Fruit fly (Drosophila melanogaster) whole organism, embryonic: Measurements from ENCODE around the gene CG14212.

Experiments used
- Ada2b ChIP-seq: fragments of 200-800 bp; sonication (Bioruptor generic); IDR thresholded peaks from 2 replicates; pipeline ENCODE4 v1.3.6; 2022; ENCODE audit warnings: missing biosample characterization, missing genetic modification characterization
- BEAF-32 ChIP-seq: fragments of 200-800 bp; sonication (Bioruptor generic); optimal IDR thresholded peaks from 3 replicates; lab custom pipeline; 2017; ENCODE audit warnings: missing biosample characterization, missing genetic modification characterization, mild to moderate bottlenecking, moderate library complexity, missing genetic modification reagents
- CG10431 ChIP-seq: fragments of 200-800 bp; sonication (Bioruptor generic); optimal IDR thresholded peaks from 3 replicates; lab custom pipeline; 2018; ENCODE audit warnings: missing biosample characterization, mild to moderate bottlenecking, missing genetic modification characterization
- CG10543 ChIP-seq: fragments of 200-800 bp; sonication (Bioruptor generic); optimal IDR thresholded peaks from 3 replicates; lab custom pipeline; 2017; ENCODE audit warnings: missing biosample characterization, mild to moderate bottlenecking, missing genetic modification characterization, moderate library complexity
- CG11247 ChIP-seq: fragments of 200-800 bp; sonication (Bioruptor generic); IDR thresholded peaks from 2 replicates; pipeline ENCODE4 v1.3.6; 2022; ENCODE audit warnings: missing biosample characterization, missing genetic modification characterization
- CG12391 ChIP-seq: fragments of 200-800 bp; sonication (Bioruptor generic); optimal IDR thresholded peaks from 3 replicates; lab custom pipeline; 2018; ENCODE audit warnings: missing biosample characterization, mild to moderate bottlenecking, missing genetic modification characterization, moderate library complexity
- CG12769 ChIP-seq: fragments of 200-800 bp; sonication (Bioruptor generic); optimal IDR thresholded peaks from 2 replicates; lab custom pipeline; 2019; ENCODE audit warnings: missing biosample characterization, mild to moderate bottlenecking, missing genetic modification characterization, moderate library complexity
- CG14050 ChIP-seq: fragments of 200-800 bp; sonication (Bioruptor generic); IDR thresholded peaks from 3 replicates; pipeline ENCODE4 v1.3.6; 2022; ENCODE audit warnings: missing biosample characterization, missing genetic modification characterization
- CG14667 ChIP-seq: fragments of 200-800 bp; sonication (Bioruptor generic); IDR thresholded peaks from 2 replicates; pipeline ENCODE4 v1.3.6; 2022; ENCODE audit warnings: missing biosample characterization, missing genetic modification characterization
- CG1529 ChIP-seq: fragments of 200-800 bp; sonication (Bioruptor generic); optimal IDR thresholded peaks from 3 replicates; lab custom pipeline; 2018; ENCODE audit warnings: missing biosample characterization, missing genetic modification characterization
- CG1603 ChIP-seq: fragments of 200-800 bp; sonication (Bioruptor generic); optimal IDR thresholded peaks from 2 replicates; lab custom pipeline; 2019; ENCODE audit warnings: missing biosample characterization, mild to moderate bottlenecking, missing genetic modification characterization, moderate library complexity
- CG16779 ChIP-seq: fragments of 200-800 bp; sonication (Bioruptor generic); IDR thresholded peaks from 2 replicates; pipeline ENCODE4 v1.3.6; 2022; ENCODE audit warnings: missing biosample characterization, missing genetic modification characterization
- CG16863 ChIP-seq: fragments of 200-800 bp; sonication (Bioruptor generic); optimal IDR thresholded peaks from 3 replicates; lab custom pipeline; 2016; ENCODE audit warnings: missing biosample characterization, missing genetic modification characterization
- CG17802 ChIP-seq: fragments of 200-800 bp; sonication (Bioruptor generic); optimal IDR thresholded peaks from 2 replicates; lab custom pipeline; 2018; ENCODE audit warnings: missing biosample characterization, mild to moderate bottlenecking, missing genetic modification characterization, moderate library complexity
- CG18011 ChIP-seq: fragments of 200-800 bp; sonication (Bioruptor generic); optimal IDR thresholded peaks from 2 replicates; lab custom pipeline; 2017; ENCODE audit warnings: missing biosample characterization, missing genetic modification characterization, mild to moderate bottlenecking, moderate library complexity, missing genotype
- CG18599 ChIP-seq: fragments of 200-800 bp; sonication (Bioruptor generic); optimal IDR thresholded peaks from 3 replicates; lab custom pipeline; 2017; ENCODE audit warnings: missing biosample characterization, missing genetic modification characterization, mild to moderate bottlenecking, moderate library complexity, missing genetic modification reagents
- CG3065 ChIP-seq: fragments of 200-800 bp; sonication (Bioruptor generic); optimal IDR thresholded peaks from 2 replicates; lab custom pipeline; 2016; ENCODE audit warnings: missing biosample characterization, missing genetic modification characterization
- CG32772 ChIP-seq: fragments of 200-800 bp; sonication (Bioruptor generic); IDR thresholded peaks from 2 replicates; pipeline ENCODE4 v1.3.6; 2022; ENCODE audit warnings: missing biosample characterization, missing genetic modification characterization
- CG4328 ChIP-seq: fragments of 200-800 bp; sonication (Bioruptor generic); optimal IDR thresholded peaks from 3 replicates; lab custom pipeline; 2017; ENCODE audit warnings: missing biosample characterization, missing genetic modification reagents, missing genetic modification characterization
- CG4854 ChIP-seq: fragments of 200-800 bp; sonication (Bioruptor generic); optimal IDR thresholded peaks from 2 replicates; lab custom pipeline; 2016; ENCODE audit warnings: missing biosample characterization, missing genetic modification characterization, inconsistent platforms
- CG6654 ChIP-seq: fragments of 200-800 bp; sonication (Bioruptor generic); optimal IDR thresholded peaks from 2 replicates; lab custom pipeline; 2017; ENCODE audit warnings: missing biosample characterization, mild to moderate bottlenecking, missing genetic modification characterization
- CG8290 ChIP-seq, 3 experiments: fragments of 200-800 bp; sonication (Bioruptor generic); optimal IDR thresholded peaks; 2 replicates each; lab custom pipeline; 2016 to 2019; ENCODE audit warnings: missing biosample characterization in 3 of 3, missing genetic modification characterization in 3 of 3, mild to moderate bottlenecking in 2 of 3, moderate library complexity in 1 of 3
- CG9727 ChIP-seq: fragments of 200-800 bp; sonication (Bioruptor generic); optimal IDR thresholded peaks from 3 replicates; lab custom pipeline; 2017; ENCODE audit warnings: missing biosample characterization, mild to moderate bottlenecking, missing genetic modification characterization
- Dad ChIP-seq: fragments of 200-800 bp; sonication (Bioruptor generic); optimal IDR thresholded peaks from 3 replicates; lab custom pipeline; 2016; ENCODE audit warnings: missing biosample characterization, missing genetic modification characterization
- Doc2 ChIP-seq: fragments of 200-800 bp; sonication (Bioruptor generic); IDR thresholded peaks from 2 replicates; pipeline ENCODE4 v1.3.6; 2022; ENCODE audit warnings: missing biosample characterization, missing genetic modification characterization
- Eip74EF ChIP-seq, 2 experiments: fragments of 200-800 bp in 1 of 2; fragments of >200 bp in 1 of 2; sonication (Bioruptor generic) in 1 of 2; optimal IDR thresholded peaks; 2 replicates each; lab custom pipeline; 2017 to 2019; ENCODE audit warnings: missing biosample characterization in 2 of 2, missing genetic modification characterization in 2 of 2, mild to moderate bottlenecking in 1 of 2, moderate library complexity in 1 of 2
- Fer1 ChIP-seq: fragments of 200-800 bp; sonication (Bioruptor generic); optimal IDR thresholded peaks from 2 replicates; lab custom pipeline; 2017; ENCODE audit warnings: missing biosample characterization, mild to moderate bottlenecking, missing genetic modification characterization
- Fer3 ChIP-seq: fragments of 200-800 bp; sonication (Bioruptor generic); optimal IDR thresholded peaks from 2 replicates; lab custom pipeline; 2018; ENCODE audit warnings: missing biosample characterization, mild to moderate bottlenecking, missing genetic modification characterization, moderate library complexity
- Hmx ChIP-seq: fragments of 200-800 bp; sonication (Bioruptor generic); optimal IDR thresholded peaks from 2 replicates; lab custom pipeline; 2016; ENCODE audit warnings: missing biosample characterization, missing genetic modification characterization
- Hsf ChIP-seq: fragments of 200-800 bp; sonication (Bioruptor generic); optimal IDR thresholded peaks from 3 replicates; lab custom pipeline; 2016; ENCODE audit warnings: missing biosample characterization, missing genetic modification characterization
- NC2β ChIP-seq: fragments of 200-800 bp; sonication (Bioruptor generic); optimal IDR thresholded peaks from 2 replicates; lab custom pipeline; 2016; ENCODE audit warnings: missing biosample characterization, missing genetic modification characterization
- Optix ChIP-seq: fragments of 200-800 bp; sonication (Bioruptor generic); IDR thresholded peaks from 3 replicates; pipeline ENCODE4 v1.3.6; 2022; ENCODE audit warnings: missing biosample characterization, missing genetic modification characterization
- TFAM ChIP-seq: fragments of 200-800 bp; sonication (Bioruptor generic); optimal IDR thresholded peaks from 2 replicates; lab custom pipeline; 2017; ENCODE audit warnings: missing biosample characterization, missing genetic modification characterization, inconsistent platforms
- Usf ChIP-seq: fragments of 200-800 bp; sonication (Bioruptor generic); optimal IDR thresholded peaks from 2 replicates; lab custom pipeline; 2017; ENCODE audit warnings: missing genotype, missing biosample characterization, missing genetic modification characterization
- bab2 ChIP-seq: fragments of 200-800 bp; sonication (Bioruptor generic); optimal IDR thresholded peaks from 2 replicates; lab custom pipeline; 2016; ENCODE audit warnings: missing biosample characterization, missing genetic modification characterization
- corto ChIP-seq: fragments of 200-800 bp; sonication (Bioruptor generic); optimal IDR thresholded peaks from 2 replicates; lab custom pipeline; 2016; ENCODE audit warnings: missing biosample characterization, mild to moderate bottlenecking, missing genetic modification characterization, moderate library complexity
- danr ChIP-seq: fragments of 200-800 bp; sonication (Bioruptor generic); IDR thresholded peaks from 2 replicates; pipeline ENCODE4 v1.3.6; 2022; ENCODE audit warnings: missing biosample characterization, missing genetic modification characterization
- dm ChIP-seq: fragments of 200-800 bp; sonication (Bioruptor generic); optimal IDR thresholded peaks from 3 replicates; lab custom pipeline; 2016; ENCODE audit warnings: missing biosample characterization, missing genetic modification characterization
- exex ChIP-seq: fragments of 200-800 bp; sonication (Bioruptor generic); optimal IDR thresholded peaks from 4 replicates; lab custom pipeline; 2018; ENCODE audit warnings: missing biosample characterization, mild to moderate bottlenecking, missing genetic modification characterization, moderate library complexity
- gfzf ChIP-seq: fragments of 200-800 bp; sonication (Bioruptor generic); optimal IDR thresholded peaks from 2 replicates; lab custom pipeline; 2016; ENCODE audit warnings: missing biosample characterization, mild to moderate bottlenecking, missing genetic modification characterization, moderate library complexity
- onecut ChIP-seq: fragments of 200-800 bp; sonication (Bioruptor generic); IDR thresholded peaks from 2 replicates; pipeline ENCODE4 v1.3.6; 2022; ENCODE audit warnings: missing biosample characterization, missing genetic modification characterization
- pan ChIP-seq, 4 experiments: fragments of >200 bp in 3 of 4; fragments of 200-800 bp in 1 of 4; sonication (Bioruptor generic) in 1 of 4; optimal IDR thresholded peaks in 3 of 4; IDR thresholded peaks in 1 of 4; 2 replicates each; pipeline versions ENCODE4 v1.3.6 to Lab custom; 2017 to 2022; ENCODE audit warnings: missing biosample characterization in 2 of 4, missing genetic modification characterization in 2 of 4, mixed read lengths in 1 of 4
- pzg ChIP-seq: fragments of 200-800 bp; sonication (Bioruptor generic); optimal IDR thresholded peaks from 3 replicates; lab custom pipeline; 2018; ENCODE audit warnings: missing biosample characterization, mild to moderate bottlenecking, missing genetic modification characterization, moderate library complexity
- repo ChIP-seq: fragments of 200-800 bp; sonication (Bioruptor generic); optimal IDR thresholded peaks from 2 replicates; lab custom pipeline; 2016; ENCODE audit warnings: missing biosample characterization, missing genetic modification characterization
- ro ChIP-seq: fragments of 200-800 bp; sonication (Bioruptor generic); IDR thresholded peaks from 2 replicates; pipeline ENCODE4 v1.3.6; 2022; ENCODE audit warnings: missing biosample characterization, missing genetic modification characterization
- row ChIP-seq: fragments of 200-800 bp; sonication (Bioruptor generic); IDR thresholded peaks from 3 replicates; pipeline ENCODE4 v1.3.6; 2022; ENCODE audit warnings: missing biosample characterization, missing genetic modification characterization
- run ChIP-seq: fragments of 200-800 bp; sonication (Bioruptor generic); optimal IDR thresholded peaks from 3 replicates; lab custom pipeline; 2018; ENCODE audit warnings: missing biosample characterization, mild to moderate bottlenecking, missing genetic modification characterization
- schlank ChIP-seq: fragments of 200-800 bp; sonication (Bioruptor generic); optimal IDR thresholded peaks from 2 replicates; lab custom pipeline; 2018; ENCODE audit warnings: missing biosample characterization, mild to moderate bottlenecking, missing genetic modification characterization
- tio ChIP-seq: fragments of 200-800 bp; sonication (Bioruptor generic); optimal IDR thresholded peaks from 2 replicates; lab custom pipeline; 2017; ENCODE audit warnings: missing biosample characterization, missing genetic modification characterization, inconsistent platforms
- zen ChIP-seq: fragments of 200-800 bp; sonication (Bioruptor generic); optimal IDR thresholded peaks from 3 replicates; lab custom pipeline; 2018; ENCODE audit warnings: missing biosample characterization, mild to moderate bottlenecking, missing genetic modification characterization, moderate library complexity

Gene CG14212

dm6 chrX:19613473-19613872 lies 12.0 kb upstream of the CG14212 start (continued):
- TF ChIP-seq Hmx (GFP tag; lab: Kevin White, UChicago) (no peak), dm (GFP tag; lab: Kevin White, UChicago) (no peak), row (GFP tag; lab: Robert Waterston, UW) (no peak; the same call in 2 of the 3 replicates), CG10543 (GFP tag; lab: Kevin White, UChicago) (peak; percentile 68), CG16779 (GFP tag; lab: Robert Waterston, UW) (no peak), Eip74EF (GFP tag; optimal IDR thresholded peaks at IDR 0.05; lab: Kevin White, UChicago) (peak in 1 of 2 experiments; percentile 32), onecut (peak; percentile 64), bab2 (GFP tag; lab: Kevin White, UChicago) (no peak), CG9727 (GFP tag; lab: Kevin White, UChicago) (peak; percentile 65), CG1603 (peak; percentile 81), CG3065 (GFP tag; lab: Kevin White, UChicago) (no peak), CG32772 (GFP tag; lab: Robert Waterston, UW) (no peak), Hsf (GFP tag; lab: Kevin White, UChicago) (no peak), CG14667 (GFP tag; lab: Robert Waterston, UW) (no peak), CG4854 (GFP tag; lab: Kevin White, UChicago) (no peak), Fer1 (GFP tag; lab: Kevin White, UChicago) (peak; percentile 84), Fer3 (tag; lab: Kevin White, UChicago) (peak; percentile 68), CG4328 (peak; percentile 65), CG17802 (tag; lab: Kevin White, UChicago) (no peak), ro (no peak), CG14050 (GFP tag; lab: Robert Waterston, UW) (no peak), Doc2 (no peak), CG12769 (tag; lab: Kevin White, UChicago) (no peak), repo (no peak), CG12391 (peak; percentile 61), danr (GFP tag; lab: Robert Waterston, UW) (no peak), TFAM (no peak), run (no peak), CG1529 (GFP tag; lab: Kevin White, UChicago) (no peak), Dad (GFP tag; lab: Kevin White, UChicago) (peak; percentile 9), CG6654 (GFP tag; lab: Kevin White, UChicago) (no peak), gfzf (GFP tag; lab: Kevin White, UChicago) (no peak), tio (GFP tag; lab: Kevin White, UChicago) (no peak), exex (tag; lab: Kevin White, UChicago) (peak; percentile 7), Ada2b (no peak), pan (optimal IDR thresholded peaks at IDR 0.05; lab: Kevin White, UChicago) (no peak), pan (GFP tag; optimal IDR thresholded peaks at IDR 0.05 in 1 of 2, IDR thresholded peaks at IDR 0.05 in 1 of 2) (peak in 1 of 2 experiments; percentile 29), BEAF-32 (GFP tag; lab: Kevin White, UChicago) (peak; percentile 48), pzg (GFP tag; lab: Kevin White, UChicago) (peak; percentile 57), CG18599 (no peak), schlank (tag; lab: Kevin White, UChicago) (peak; percentile 71), zen (tag; lab: Kevin White, UChicago) (no peak), Optix (GFP tag; lab: Robert Waterston, UW) (no peak), CG8290 (GFP tag; optimal IDR thresholded peaks at IDR 0.05; lab: Kevin White, UChicago) (no peak), CG8290 (tag; optimal IDR thresholded peaks at IDR 0.05; lab: Kevin White, UChicago) (peak; percentile 63 to 82), CG11247 (GFP tag; lab: Robert Waterston, UW) (no peak), CG10431 (peak; percentile 40), CG16863 (GFP tag; lab: Kevin White, UChicago) (no peak), CG18011 (GFP tag; lab: Kevin White, UChicago) (peak; percentile 52), Usf (GFP tag; lab: Kevin White, UChicago) (no peak), corto (GFP tag; lab: Kevin White, UChicago) (no peak), NC2β (GFP tag; lab: Kevin White, UChicago) (peak; percentile 21)
